Worm (Caenorhabditis elegans): ENCODE measurements around the gene msp-64.

DNA sequence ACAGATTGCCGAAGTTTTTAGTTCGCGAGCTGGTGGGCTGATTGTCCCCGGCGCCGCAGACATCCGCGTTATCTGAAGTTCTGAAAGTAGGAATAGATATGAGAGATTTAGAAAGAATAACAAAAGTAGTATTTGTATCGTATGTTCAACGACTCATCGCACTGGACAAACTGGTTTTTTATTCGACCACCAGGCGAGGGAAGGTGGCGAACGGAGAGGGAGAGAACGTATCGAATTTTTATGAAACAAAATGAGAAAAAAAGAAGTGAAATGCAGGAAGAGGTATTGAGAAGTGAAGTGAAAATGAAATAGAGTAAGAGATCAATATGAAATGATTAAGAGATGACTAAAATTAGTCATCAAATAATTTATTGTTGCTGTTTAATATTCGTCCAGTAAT is 17.2 kb upstream of the msp-64 start, which contains the start of gene tbc-2:
- TF ChIP-seq nhr-25 (tag; optimal IDR thresholded peaks at IDR 0.05) (peak; percentile 23), ztf-11 (tag; optimal IDR thresholded peaks at IDR 0.05) (no peak)

Measured in whole organism, L3 larva.